Fruit fly (Drosophila melanogaster) whole organism, embryonic: Measurements from ENCODE around the gene CG15625.

Experiments used
- Ada2b ChIP-seq: fragments of 200-800 bp; sonication (Bioruptor generic); IDR thresholded peaks from 2 replicates; pipeline ENCODE4 v1.3.6; 2022; ENCODE audit warnings: missing biosample characterization, missing genetic modification characterization
- B-H2 ChIP-seq: fragments of 200-800 bp; sonication (Bioruptor generic); optimal IDR thresholded peaks from 2 replicates; lab custom pipeline; 2018; ENCODE audit warnings: missing biosample characterization, mild to moderate bottlenecking, missing genetic modification characterization
- Bdp1 ChIP-seq: fragments of 200-800 bp; sonication (Bioruptor generic); optimal IDR thresholded peaks from 3 replicates; lab custom pipeline; 2016; ENCODE audit warnings: missing biosample characterization, missing genetic modification characterization
- C15 ChIP-seq: fragments of 200-800 bp; sonication (Bioruptor generic); IDR thresholded peaks from 3 replicates; pipeline ENCODE4 v1.3.6; 2022; ENCODE audit warnings: missing biosample characterization, missing genetic modification characterization
- CG10654 ChIP-seq: fragments of 200-800 bp; sonication (Bioruptor generic); optimal IDR thresholded peaks from 2 replicates; lab custom pipeline; 2016; ENCODE audit warnings: missing biosample characterization, missing genetic modification characterization
- CG13123 ChIP-seq: fragments of 200-800 bp; sonication (Bioruptor generic); optimal IDR thresholded peaks from 2 replicates; lab custom pipeline; 2016; ENCODE audit warnings: missing biosample characterization, missing genetic modification characterization
- CG14050 ChIP-seq: fragments of 200-800 bp; sonication (Bioruptor generic); IDR thresholded peaks from 3 replicates; pipeline ENCODE4 v1.3.6; 2022; ENCODE audit warnings: missing biosample characterization, missing genetic modification characterization
- CG15479 ChIP-seq: fragments of 200-800 bp; sonication (Bioruptor generic); optimal IDR thresholded peaks from 3 replicates; lab custom pipeline; 2019; ENCODE audit warnings: missing biosample characterization, mild to moderate bottlenecking, missing genetic modification characterization, moderate library complexity
- CG1603 ChIP-seq: fragments of 200-800 bp; sonication (Bioruptor generic); optimal IDR thresholded peaks from 2 replicates; lab custom pipeline; 2019; ENCODE audit warnings: missing biosample characterization, mild to moderate bottlenecking, missing genetic modification characterization, moderate library complexity
- CG18262 ChIP-seq: fragments of 200-800 bp; optimal IDR thresholded peaks from 3 replicates; lab custom pipeline; 2019; ENCODE audit warnings: missing biosample characterization, mild to moderate bottlenecking, missing genetic modification characterization, moderate library complexity
- CG2116 ChIP-seq: fragments of 200-800 bp; sonication (Bioruptor generic); optimal IDR thresholded peaks from 3 replicates; lab custom pipeline; 2018; ENCODE audit warnings: missing biosample characterization, mild to moderate bottlenecking, missing genetic modification characterization
- CG30020 ChIP-seq: fragments of 200-800 bp; optimal IDR thresholded peaks from 2 replicates; lab custom pipeline; 2019; ENCODE audit warnings: missing biosample characterization, mild to moderate bottlenecking, missing genetic modification characterization, moderate library complexity
- CG30403 ChIP-seq: fragments of 200-800 bp; sonication (Bioruptor generic); optimal IDR thresholded peaks from 3 replicates; lab custom pipeline; 2016; ENCODE audit warnings: missing biosample characterization, missing genetic modification characterization
- CG3407 ChIP-seq: fragments of 200-800 bp; sonication (Bioruptor generic); optimal IDR thresholded peaks from 2 replicates; lab custom pipeline; 2018; ENCODE audit warnings: missing biosample characterization, mild to moderate bottlenecking, missing genetic modification characterization
- CG34224 ChIP-seq: fragments of 200-800 bp; sonication (Bioruptor generic); IDR thresholded peaks from 3 replicates; pipeline ENCODE4 v1.3.6; 2022; ENCODE audit warnings: missing biosample characterization, missing genetic modification characterization; ENCODE audit not compliant: partially characterized antibody
- CG3838 ChIP-seq: fragments of 200-800 bp; sonication (Bioruptor generic); optimal IDR thresholded peaks from 3 replicates; lab custom pipeline; 2016; ENCODE audit warnings: missing biosample characterization, missing genetic modification characterization
- CG43689 ChIP-seq: fragments of 200-800 bp; sonication (Bioruptor generic); IDR thresholded peaks from 2 replicates; pipeline ENCODE4 v1.3.6; 2022; ENCODE audit warnings: missing biosample characterization, missing genetic modification characterization
- CG5180 ChIP-seq: fragments of 200-800 bp; sonication (Bioruptor generic); optimal IDR thresholded peaks from 3 replicates; lab custom pipeline; 2017; ENCODE audit warnings: missing biosample characterization, missing genetic modification characterization, mild to moderate bottlenecking, moderate library complexity, missing genetic modification reagents
- CG7745 ChIP-seq: fragments of 200-800 bp; sonication (Bioruptor generic); optimal IDR thresholded peaks from 2 replicates; lab custom pipeline; 2018; ENCODE audit warnings: missing biosample characterization, mild to moderate bottlenecking, missing genetic modification characterization, moderate library complexity
- CG7839 ChIP-seq: fragments of 200-800 bp; sonication (Bioruptor generic); optimal IDR thresholded peaks from 3 replicates; lab custom pipeline; 2018; ENCODE audit warnings: missing biosample characterization, mild to moderate bottlenecking, missing genetic modification characterization, moderate library complexity
- CG8359 ChIP-seq: fragments of 200-800 bp; sonication (Bioruptor generic); optimal IDR thresholded peaks from 2 replicates; lab custom pipeline; 2017; ENCODE audit warnings: missing biosample characterization, mild to moderate bottlenecking, missing genetic modification characterization, borderline replicate concordance
- CG8944 ChIP-seq: fragments of 200-800 bp; sonication (Bioruptor generic); optimal IDR thresholded peaks from 3 replicates; lab custom pipeline; 2016; ENCODE audit warnings: missing biosample characterization, missing genetic modification characterization
- CoRest ChIP-seq: fragments of 200-800 bp; sonication (Bioruptor generic); optimal IDR thresholded peaks from 3 replicates; lab custom pipeline; 2018; ENCODE audit warnings: missing biosample characterization, mild to moderate bottlenecking, missing genetic modification characterization, moderate library complexity
- D ChIP-seq, 2 experiments: fragments of 200-800 bp in 1 of 2; fragments of >200 bp in 1 of 2; sonication (Bioruptor generic) in 1 of 2; optimal IDR thresholded peaks; 2 replicates in 1 of 2; 3 replicates in 1 of 2; lab custom pipeline; 2017; ENCODE audit warnings: mild to moderate bottlenecking in 1 of 2, missing biosample characterization in 1 of 2, missing genetic modification characterization in 1 of 2, missing genetic modification reagents in 1 of 2
- Doc2 ChIP-seq: fragments of 200-800 bp; sonication (Bioruptor generic); IDR thresholded peaks from 2 replicates; pipeline ENCODE4 v1.3.6; 2022; ENCODE audit warnings: missing biosample characterization, missing genetic modification characterization
- Doc3 ChIP-seq: fragments of 200-800 bp; sonication (Bioruptor generic); IDR thresholded peaks from 3 replicates; pipeline ENCODE4 v1.3.6; 2022; ENCODE audit warnings: missing biosample characterization, missing genetic modification characterization; ENCODE audit not compliant: partially characterized antibody
- Dp ChIP-seq: fragments of 200-800 bp; sonication (Bioruptor generic); optimal IDR thresholded peaks from 2 replicates; lab custom pipeline; 2018; ENCODE audit warnings: missing biosample characterization, mild to moderate bottlenecking, missing genetic modification characterization, moderate library complexity
- Lim3 ChIP-seq: fragments of 200-800 bp; sonication (Bioruptor generic); IDR thresholded peaks from 2 replicates; pipeline ENCODE4 v1.3.6; 2022; ENCODE audit warnings: missing biosample characterization, missing genetic modification characterization
- Lpt ChIP-seq: fragments of >200 bp; optimal IDR thresholded peaks from 2 replicates; lab custom pipeline; 2018; ENCODE audit warnings: missing biosample characterization, missing genetic modification characterization
- MBD-R2 ChIP-seq: fragments of 200-800 bp; sonication (Bioruptor generic); IDR thresholded peaks from 2 replicates; pipeline ENCODE4 v1.3.6; 2022; ENCODE audit warnings: missing biosample characterization, missing genetic modification characterization
- Nf-YB ChIP-seq: fragments of 200-800 bp; sonication (Bioruptor generic); optimal IDR thresholded peaks from 3 replicates; lab custom pipeline; 2019; ENCODE audit warnings: missing biosample characterization, mild to moderate bottlenecking, missing genetic modification characterization, moderate library complexity
- Scr ChIP-seq: fragments of 200-800 bp; sonication (Bioruptor generic); IDR thresholded peaks from 2 replicates; pipeline ENCODE4 v1.3.6; 2022; ENCODE audit warnings: missing biosample characterization, missing genetic modification characterization; ENCODE audit not compliant: partially characterized antibody
- Ssrp ChIP-seq: fragments of 200-800 bp; sonication (Bioruptor generic); optimal IDR thresholded peaks from 2 replicates; lab custom pipeline; 2018; ENCODE audit warnings: missing biosample characterization, mild to moderate bottlenecking, missing genetic modification characterization, moderate library complexity
- TFAM ChIP-seq: fragments of 200-800 bp; sonication (Bioruptor generic); optimal IDR thresholded peaks from 2 replicates; lab custom pipeline; 2017; ENCODE audit warnings: missing biosample characterization, missing genetic modification characterization, inconsistent platforms
- Xrp1 ChIP-seq: fragments of 200-800 bp; sonication (Bioruptor generic); IDR thresholded peaks from 2 replicates; pipeline ENCODE4 v1.3.6; 2022; ENCODE audit warnings: missing biosample characterization, missing genetic modification characterization
- bowl ChIP-seq: fragments of 200-800 bp; sonication (Bioruptor generic); IDR thresholded peaks from 2 replicates; pipeline ENCODE4 v1.3.6; 2022; ENCODE audit warnings: missing biosample characterization, missing genetic modification characterization
- dati ChIP-seq: fragments of 200-800 bp; sonication (Bioruptor generic); IDR thresholded peaks from 2 replicates; pipeline ENCODE4 v1.3.6; 2022; ENCODE audit warnings: missing biosample characterization, missing genetic modification characterization
- dm ChIP-seq: fragments of 200-800 bp; sonication (Bioruptor generic); optimal IDR thresholded peaks from 3 replicates; lab custom pipeline; 2016; ENCODE audit warnings: missing biosample characterization, missing genetic modification characterization
- dmrt99B ChIP-seq: fragments of 200-800 bp; sonication (Bioruptor generic); optimal IDR thresholded peaks from 2 replicates; lab custom pipeline; 2018; ENCODE audit warnings: missing biosample characterization, mild to moderate bottlenecking, missing genetic modification characterization, moderate library complexity
- dpn ChIP-seq, 2 experiments: fragments of 200-800 bp; sonication (Bioruptor generic); optimal IDR thresholded peaks; 3 replicates each; lab custom pipeline; 2016; ENCODE audit warnings: missing biosample characterization in 2 of 2, missing genetic modification characterization in 2 of 2
- fd3F ChIP-seq: fragments of 200-800 bp; sonication (Bioruptor generic); optimal IDR thresholded peaks from 2 replicates; lab custom pipeline; 2018; ENCODE audit warnings: missing biosample characterization, mild to moderate bottlenecking, missing genetic modification characterization, moderate library complexity
- lab ChIP-seq: fragments of 200-800 bp; sonication (Bioruptor generic); optimal IDR thresholded peaks from 3 replicates; lab custom pipeline; 2017; ENCODE audit warnings: missing biosample characterization, missing genetic modification characterization, mild to moderate bottlenecking, moderate library complexity, missing genetic modification reagents
- schlank ChIP-seq: fragments of 200-800 bp; sonication (Bioruptor generic); optimal IDR thresholded peaks from 2 replicates; lab custom pipeline; 2018; ENCODE audit warnings: missing biosample characterization, mild to moderate bottlenecking, missing genetic modification characterization
- sim ChIP-seq: fragments of 200-800 bp; sonication (Bioruptor generic); IDR thresholded peaks from 2 replicates; pipeline ENCODE4 v1.3.6; 2022; ENCODE audit warnings: missing biosample characterization, missing genetic modification characterization
- sna ChIP-seq: fragments of 200-800 bp; sonication (Bioruptor generic); IDR thresholded peaks from 2 replicates; pipeline ENCODE4 v1.3.6; 2022; ENCODE audit warnings: missing biosample characterization, missing genetic modification characterization; ENCODE audit not compliant: partially characterized antibody
- tx ChIP-seq: fragments of 200-800 bp; sonication (Bioruptor generic); optimal IDR thresholded peaks from 2 replicates; lab custom pipeline; 2016; ENCODE audit warnings: missing biosample characterization, missing genetic modification characterization
- wor ChIP-seq: fragments of 200-800 bp; sonication (Bioruptor generic); IDR thresholded peaks from 2 replicates; pipeline ENCODE4 v1.3.6; 2022; ENCODE audit warnings: missing biosample characterization, missing genetic modification characterization
- zen2 ChIP-seq: fragments of 200-800 bp; sonication (Bioruptor generic); IDR thresholded peaks from 3 replicates; pipeline ENCODE4 v1.3.6; 2022; ENCODE audit warnings: missing biosample characterization, missing genetic modification characterization; ENCODE audit not compliant: partially characterized antibody
- zfh2 ChIP-seq: fragments of 200-800 bp; sonication (Bioruptor generic); optimal IDR thresholded peaks from 2 replicates; lab custom pipeline; 2016; ENCODE audit warnings: missing biosample characterization, missing genetic modification characterization

CG15625 gene

dm6 chr2L:4906546-4907250 lies 16.9 kb downstream of the CG15625 start, which contains the start of gene snsl (continued):
- TF ChIP-seq sna (GFP tag; lab: Robert Waterston, UW): no peak
- no peak for TF ChIP-seq CG13123 (GFP tag; lab: Kevin White, UChicago)
- TF ChIP-seq CG30020 (tag; lab: Kevin White, UChicago): peak; percentile 31
- no peak for TF ChIP-seq schlank
- TF ChIP-seq CG18262 (tag; lab: Kevin White, UChicago): peak; percentile 85
- TF ChIP-seq Ssrp (tag; lab: Kevin White, UChicago): peak; percentile 62
- no peak for TF ChIP-seq bowl (GFP tag; lab: Robert Waterston, UW)
- TF ChIP-seq CG7745 (tag; lab: Kevin White, UChicago): no peak
- TF ChIP-seq dpn (GFP tag; optimal IDR thresholded peaks at IDR 0.05; lab: Kevin White, UChicago): peak in 1 of 2 experiments; percentile 52
- no peak for TF ChIP-seq sim (GFP tag; lab: Robert Waterston, UW)
- TF ChIP-seq C15: no peak
- peak; percentile 13 for TF ChIP-seq CG8359
- no peak for TF ChIP-seq dm (GFP tag; lab: Kevin White, UChicago)
- peak; percentile 56 for TF ChIP-seq lab (GFP tag; lab: Kevin White, UChicago)
- TF ChIP-seq tx (GFP tag; lab: Kevin White, UChicago): no peak
- TF ChIP-seq CG1603: peak; percentile 32
- peak; percentile 56 for TF ChIP-seq Nf-YB (GFP tag; lab: Kevin White, UChicago)
- TF ChIP-seq CG7839 (tag; lab: Kevin White, UChicago): peak; percentile 83
- TF ChIP-seq CG34224 (GFP tag; lab: Robert Waterston, UW): no peak
- TF ChIP-seq TFAM: no peak
- no peak for TF ChIP-seq Doc2
- peak; percentile 89 for TF ChIP-seq dmrt99B
- TF ChIP-seq Lpt: no peak
- TF ChIP-seq Bdp1 (GFP tag; lab: Kevin White, UChicago): no peak
- TF ChIP-seq CG3407 (GFP tag; lab: Kevin White, UChicago): no peak
- TF ChIP-seq Lim3: no peak
- no peak for TF ChIP-seq B-H2
- TF ChIP-seq CG10654: peak; percentile 1
- TF ChIP-seq CG15479: no peak
- TF ChIP-seq CG3838 (GFP tag; lab: Kevin White, UChicago): no peak
- peak; percentile 62 for TF ChIP-seq fd3F (GFP tag; lab: Kevin White, UChicago)
- TF ChIP-seq dati: no peak
- no peak for TF ChIP-seq Dp (GFP tag; lab: Kevin White, UChicago)
- TF ChIP-seq CG43689: no peak
- TF ChIP-seq wor: no peak
- peak; percentile 49 for TF ChIP-seq CG5180
- TF ChIP-seq MBD-R2: peak; percentile 21; the same call in 1 of the 2 replicates
- no peak for TF ChIP-seq CG14050 (GFP tag; lab: Robert Waterston, UW)
- TF ChIP-seq Doc3: no peak
- peak; percentile 29; the same call in 1 of the 2 replicates for TF ChIP-seq Ada2b (GFP tag; lab: Robert Waterston, UW)
- TF ChIP-seq CG30403 (GFP tag; lab: Kevin White, UChicago): peak; percentile 67
- no peak for TF ChIP-seq Scr (GFP tag; lab: Robert Waterston, UW)
- TF ChIP-seq zen2 (GFP tag; lab: Robert Waterston, UW): no peak
- TF ChIP-seq Xrp1 (GFP tag; lab: Robert Waterston, UW): peak; percentile 36; the same call in 1 of the 2 replicates
- TF ChIP-seq D (optimal IDR thresholded peaks at IDR 0.05; lab: Kevin White, UChicago): no peak
- TF ChIP-seq D (GFP tag; optimal IDR thresholded peaks at IDR 0.05; lab: Kevin White, UChicago): peak; percentile 36
- TF ChIP-seq CG2116 (GFP tag; lab: Kevin White, UChicago): no peak
- TF ChIP-seq CoRest (tag; lab: Kevin White, UChicago): peak; percentile 86
- TF ChIP-seq CG8944 (GFP tag; lab: Kevin White, UChicago): no peak
- no peak for TF ChIP-seq zfh2 (GFP tag; lab: Kevin White, UChicago)
